Fruit fly (Drosophila melanogaster) whole organism, prepupa: ENCODE measurements around the gene CG18281.

ENCODE experiments used
- CG11294 ChIP-seq: fragments of 200-800 bp; sonication (Bioruptor generic); IDR thresholded peaks from 2 replicates; pipeline ENCODE4 v1.3.6; 2022; ENCODE audit warnings: missing biosample characterization, missing genetic modification characterization
- Eip75B ChIP-seq: fragments of 200-800 bp; sonication (Bioruptor generic); optimal IDR thresholded peaks from 3 replicates; lab custom pipeline; 2016; ENCODE audit warnings: missing biosample characterization, missing genetic modification characterization

- TF ChIP-seq CG11294 (no peak), Eip75B (no peak)
Observed at dm6 chr3L:20540975-20541951, 41.6 kb downstream of the CG18281 start.
